Fruit fly (Drosophila melanogaster) whole organism, embryonic: ENCODE results near the gene Gdh.

Experiments
- Antp ChIP-seq: fragments of 200-800 bp; sonication (Bioruptor generic); optimal IDR thresholded peaks from 3 replicates; lab custom pipeline; 2016; ENCODE audit warnings: missing biosample characterization, missing genetic modification characterization
- CG10543 ChIP-seq: fragments of 200-800 bp; sonication (Bioruptor generic); optimal IDR thresholded peaks from 3 replicates; lab custom pipeline; 2017; ENCODE audit warnings: missing biosample characterization, mild to moderate bottlenecking, missing genetic modification characterization, moderate library complexity
- CG11247 ChIP-seq: fragments of 200-800 bp; sonication (Bioruptor generic); IDR thresholded peaks from 2 replicates; pipeline ENCODE4 v1.3.6; 2022; ENCODE audit warnings: missing biosample characterization, missing genetic modification characterization
- CG12071 ChIP-seq: fragments of 200-800 bp; sonication (Bioruptor generic); optimal IDR thresholded peaks from 3 replicates; lab custom pipeline; 2018; ENCODE audit warnings: missing biosample characterization, mild to moderate bottlenecking, missing genetic modification characterization
- CG12769 ChIP-seq: fragments of 200-800 bp; sonication (Bioruptor generic); optimal IDR thresholded peaks from 2 replicates; lab custom pipeline; 2019; ENCODE audit warnings: missing biosample characterization, mild to moderate bottlenecking, missing genetic modification characterization, moderate library complexity
- CG13296 ChIP-seq: fragments of 200-800 bp; sonication (Bioruptor generic); optimal IDR thresholded peaks from 3 replicates; lab custom pipeline; 2018; ENCODE audit warnings: missing biosample characterization, mild to moderate bottlenecking, missing genetic modification characterization
- CG14860 ChIP-seq: fragments of 200-800 bp; sonication (Bioruptor generic); IDR thresholded peaks from 3 replicates; pipeline ENCODE4 v1.3.6; 2022; ENCODE audit warnings: missing biosample characterization, missing genetic modification characterization; ENCODE audit not compliant: partially characterized antibody
- CG17385 ChIP-seq: fragments of 200-800 bp; sonication (Bioruptor generic); optimal IDR thresholded peaks from 3 replicates; lab custom pipeline; 2018; ENCODE audit warnings: missing biosample characterization, mild to moderate bottlenecking, missing genetic modification characterization
- CG2678 ChIP-seq: fragments of 200-800 bp; sonication (Bioruptor generic); optimal IDR thresholded peaks from 3 replicates; lab custom pipeline; 2019; ENCODE audit warnings: missing biosample characterization, mild to moderate bottlenecking, missing genetic modification characterization, moderate library complexity
- CG3065 ChIP-seq: fragments of 200-800 bp; sonication (Bioruptor generic); optimal IDR thresholded peaks from 2 replicates; lab custom pipeline; 2016; ENCODE audit warnings: missing biosample characterization, missing genetic modification characterization
- CG6272 ChIP-seq: fragments of 200-800 bp; sonication (Bioruptor generic); IDR thresholded peaks from 2 replicates; pipeline ENCODE4 v1.3.6; 2022; ENCODE audit warnings: missing biosample characterization, missing genetic modification characterization
- CG6854 ChIP-seq: fragments of 200-800 bp; sonication (Bioruptor generic); optimal IDR thresholded peaks from 3 replicates; lab custom pipeline; 2017; ENCODE audit warnings: missing biosample characterization, mild to moderate bottlenecking, missing genetic modification characterization
- CG9215 ChIP-seq: fragments of 200-800 bp; sonication (Bioruptor generic); IDR thresholded peaks from 2 replicates; pipeline ENCODE4 v1.3.6; 2022; ENCODE audit warnings: missing biosample characterization, missing genetic modification characterization
- CG9609 ChIP-seq: fragments of 200-800 bp; sonication (Bioruptor generic); optimal IDR thresholded peaks from 3 replicates; lab custom pipeline; 2016; ENCODE audit warnings: missing biosample characterization, missing genetic modification characterization
- CG9817 ChIP-seq: fragments of 200-800 bp; sonication (Bioruptor generic); optimal IDR thresholded peaks from 2 replicates; lab custom pipeline; 2018; ENCODE audit warnings: missing biosample characterization, mild to moderate bottlenecking, missing genetic modification characterization, moderate library complexity
- Dek ChIP-seq: fragments of 200-800 bp; sonication (Bioruptor generic); optimal IDR thresholded peaks from 3 replicates; lab custom pipeline; 2019; ENCODE audit warnings: missing biosample characterization, mild to moderate bottlenecking, missing genetic modification characterization, moderate library complexity
- GATAe ChIP-seq: fragments of 200-800 bp; sonication (Bioruptor generic); conservative IDR thresholded peaks from 2 replicates; pipeline ENCODE4 v1.3.6; 2022; ENCODE audit warnings: missing biosample characterization, missing genetic modification characterization
- HLHmδ ChIP-seq: fragments of 200-800 bp; sonication (Bioruptor generic); optimal IDR thresholded peaks from 2 replicates; lab custom pipeline; 2018; ENCODE audit warnings: missing biosample characterization, mild to moderate bottlenecking, missing genetic modification characterization, moderate library complexity
- Hand ChIP-seq: fragments of 200-800 bp; sonication (Bioruptor generic); optimal IDR thresholded peaks from 2 replicates; lab custom pipeline; 2017; ENCODE audit warnings: mild to moderate bottlenecking, missing biosample characterization, missing genetic modification reagents, missing genetic modification characterization
- Hr78 ChIP-seq, 2 experiments: fragments of 200-800 bp in 1 of 2; fragments of >200 bp in 1 of 2; sonication (Bioruptor generic) in 1 of 2; optimal IDR thresholded peaks; 2 replicates each; lab custom pipeline; 2017 to 2019; ENCODE audit warnings: missing biosample characterization in 2 of 2, missing genetic modification characterization in 2 of 2, mild to moderate bottlenecking in 1 of 2, moderate library complexity in 1 of 2
- Opbp ChIP-seq: fragments of 200-800 bp; sonication (Bioruptor generic); IDR thresholded peaks from 3 replicates; pipeline ENCODE4 v1.3.6; 2022; ENCODE audit warnings: missing biosample characterization, missing genetic modification characterization; ENCODE audit not compliant: partially characterized antibody
- Optix ChIP-seq: fragments of 200-800 bp; sonication (Bioruptor generic); IDR thresholded peaks from 3 replicates; pipeline ENCODE4 v1.3.6; 2022; ENCODE audit warnings: missing biosample characterization, missing genetic modification characterization
- Pdp1 ChIP-seq, 2 experiments: fragments of 200-800 bp; sonication (Bioruptor generic); optimal IDR thresholded peaks; 3 replicates each; lab custom pipeline; 2016; ENCODE audit warnings: missing biosample characterization in 2 of 2, missing genetic modification characterization in 2 of 2, mild to moderate bottlenecking in 1 of 2, moderate library complexity in 1 of 2
- Six4 ChIP-seq: fragments of 200-800 bp; sonication (Bioruptor generic); optimal IDR thresholded peaks from 2 replicates; lab custom pipeline; 2016; ENCODE audit warnings: missing biosample characterization, missing genetic modification characterization
- Sry-β ChIP-seq: fragments of 200-800 bp; sonication (Bioruptor generic); optimal IDR thresholded peaks from 2 replicates; lab custom pipeline; 2018; ENCODE audit warnings: missing biosample characterization, mild to moderate bottlenecking, missing genetic modification characterization, moderate library complexity
- Ssrp ChIP-seq: fragments of 200-800 bp; sonication (Bioruptor generic); optimal IDR thresholded peaks from 2 replicates; lab custom pipeline; 2018; ENCODE audit warnings: missing biosample characterization, mild to moderate bottlenecking, missing genetic modification characterization, moderate library complexity
- ash1 ChIP-seq: fragments of 200-800 bp; sonication (Bioruptor generic); optimal IDR thresholded peaks from 2 replicates; lab custom pipeline; 2018; ENCODE audit warnings: missing biosample characterization, mild to moderate bottlenecking, missing genetic modification characterization
- btn ChIP-seq: fragments of 200-800 bp; sonication (Bioruptor generic); optimal IDR thresholded peaks from 2 replicates; lab custom pipeline; 2016; ENCODE audit warnings: missing biosample characterization, missing genetic modification characterization
- chm ChIP-seq: fragments of 200-800 bp; sonication (Bioruptor generic); IDR thresholded peaks from 2 replicates; pipeline ENCODE4 v1.3.6; 2022; ENCODE audit warnings: missing biosample characterization, missing genetic modification characterization
- cwo ChIP-seq: fragments of 200-800 bp; sonication (Bioruptor generic); optimal IDR thresholded peaks from 3 replicates; lab custom pipeline; 2017; ENCODE audit warnings: missing biosample characterization, missing genetic modification characterization, mild to moderate bottlenecking, moderate library complexity, missing genetic modification reagents
- dimm ChIP-seq: fragments of 200-800 bp; sonication (Bioruptor generic); IDR thresholded peaks from 2 replicates; pipeline ENCODE4 v1.3.6; 2022; ENCODE audit warnings: missing biosample characterization, missing genetic modification characterization
- gt ChIP-seq: fragments of 200-800 bp; sonication (Bioruptor generic); IDR thresholded peaks from 2 replicates; pipeline ENCODE4 v1.3.6; 2022; ENCODE audit warnings: missing biosample characterization, missing genetic modification characterization
- h ChIP-seq: fragments of >200 bp; optimal IDR thresholded peaks from 2 replicates; lab custom pipeline; 2017
- kah ChIP-seq: fragments of 200-800 bp; sonication (Bioruptor generic); optimal IDR thresholded peaks from 2 replicates; lab custom pipeline; 2018; ENCODE audit warnings: missing biosample characterization, mild to moderate bottlenecking, missing genetic modification characterization
- kni ChIP-seq: fragments of 200-800 bp; sonication (Bioruptor generic); optimal IDR thresholded peaks from 3 replicates; lab custom pipeline; 2017; ENCODE audit warnings: mild to moderate bottlenecking, missing biosample characterization, missing genetic modification reagents, missing genetic modification characterization
- lbe ChIP-seq: fragments of 200-800 bp; sonication (Bioruptor generic); optimal IDR thresholded peaks from 2 replicates; lab custom pipeline; 2016; ENCODE audit warnings: missing biosample characterization, mild to moderate bottlenecking, missing genetic modification characterization
- lov ChIP-seq, 2 experiments: fragments of 200-800 bp in 1 of 2; fragments of >200 bp in 1 of 2; sonication (Bioruptor generic) in 1 of 2; IDR thresholded peaks in 1 of 2; optimal IDR thresholded peaks in 1 of 2; 2 replicates in 1 of 2; 3 replicates in 1 of 2; pipeline versions ENCODE4 v1.3.6 to Lab custom; 2017 to 2022; ENCODE audit warnings: missing biosample characterization in 1 of 2, missing genetic modification characterization in 1 of 2
- mam ChIP-seq: fragments of 200-800 bp; sonication (Bioruptor generic); optimal IDR thresholded peaks from 3 replicates; lab custom pipeline; 2016; ENCODE audit warnings: missing biosample characterization, missing genetic modification characterization
- mirr ChIP-seq: fragments of 200-800 bp; sonication (Bioruptor generic); optimal IDR thresholded peaks from 3 replicates; lab custom pipeline; 2018; ENCODE audit warnings: missing biosample characterization, mild to moderate bottlenecking, missing genetic modification characterization
- nmo ChIP-seq: fragments of 200-800 bp; sonication (Bioruptor generic); optimal IDR thresholded peaks from 2 replicates; lab custom pipeline; 2018; ENCODE audit warnings: missing biosample characterization, mild to moderate bottlenecking, missing genetic modification characterization, moderate library complexity
- org-1 ChIP-seq: fragments of 200-800 bp; sonication (Bioruptor generic); optimal IDR thresholded peaks from 2 replicates; lab custom pipeline; 2017; ENCODE audit warnings: missing biosample characterization, missing genetic modification characterization
- pnt ChIP-seq: fragments of 200-800 bp; sonication (Bioruptor generic); optimal IDR thresholded peaks from 3 replicates; lab custom pipeline; 2016; ENCODE audit warnings: missing biosample characterization, missing genetic modification characterization
- pros ChIP-seq: fragments of 200-800 bp; sonication (Bioruptor generic); optimal IDR thresholded peaks from 3 replicates; lab custom pipeline; 2019; ENCODE audit warnings: missing biosample characterization, mild to moderate bottlenecking, missing genetic modification characterization, moderate library complexity
- pzg ChIP-seq: fragments of 200-800 bp; sonication (Bioruptor generic); optimal IDR thresholded peaks from 3 replicates; lab custom pipeline; 2018; ENCODE audit warnings: missing biosample characterization, mild to moderate bottlenecking, missing genetic modification characterization, moderate library complexity
- sob ChIP-seq: fragments of 200-800 bp; sonication (Bioruptor generic); IDR thresholded peaks from 2 replicates; pipeline ENCODE4 v1.3.6; 2022; ENCODE audit warnings: missing biosample characterization, missing genetic modification characterization
- sug ChIP-seq: fragments of 200-800 bp; optimal IDR thresholded peaks from 2 replicates; lab custom pipeline; 2019; ENCODE audit warnings: missing biosample characterization, mild to moderate bottlenecking, missing genetic modification characterization, moderate library complexity
- vfl ChIP-seq: fragments of 200-800 bp; sonication (Bioruptor generic); optimal IDR thresholded peaks from 2 replicates; lab custom pipeline; 2016; ENCODE audit warnings: missing biosample characterization, missing genetic modification characterization

The Gdh gene

DNA sequence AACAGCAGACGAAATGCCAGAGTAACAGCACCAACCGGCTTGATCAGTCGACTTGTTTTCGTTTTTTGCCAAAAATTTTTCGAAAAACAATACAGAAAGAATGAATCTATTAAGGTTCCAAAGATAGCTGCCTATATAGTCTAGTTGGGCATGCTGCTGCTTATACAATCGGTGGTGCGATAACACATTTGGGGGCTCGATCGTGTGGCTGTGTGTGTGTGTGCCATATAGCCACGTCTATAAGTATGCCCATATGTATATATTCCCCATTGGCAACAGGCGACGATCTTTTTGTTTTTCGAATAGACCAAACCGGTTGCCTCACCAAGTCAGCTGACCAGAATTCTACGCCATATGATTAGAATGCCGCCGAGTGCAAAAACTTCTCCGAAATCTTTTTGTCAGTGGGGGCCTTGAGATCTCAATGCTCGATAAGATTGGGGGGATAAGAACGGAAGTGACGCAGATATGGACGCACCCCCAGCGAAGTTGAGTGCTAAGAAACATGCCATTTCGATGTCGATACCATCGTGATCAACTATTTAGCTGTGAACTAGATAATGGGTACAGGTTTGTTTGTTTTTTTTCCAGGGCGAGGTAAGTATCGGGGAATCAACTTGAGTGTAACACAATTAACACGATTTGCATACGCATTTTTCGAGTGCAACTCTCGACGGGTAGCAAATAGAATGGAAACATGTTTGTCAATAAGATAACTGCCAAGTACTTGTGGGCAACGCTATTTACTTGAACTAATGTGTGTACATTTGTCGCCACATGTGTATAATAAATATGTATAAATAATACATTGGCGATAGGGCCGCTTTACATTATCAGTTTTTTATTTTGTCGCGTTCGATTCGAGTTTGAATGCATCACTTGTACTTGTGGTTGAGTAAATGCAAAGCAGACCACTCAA lies 2.7 kb downstream of the Gdh start (continued):
- no peak for TF ChIP-seq Opbp (GFP tag; lab: Robert Waterston, UW)
- peak; percentile 3 for TF ChIP-seq Antp (GFP tag; lab: Kevin White, UChicago)
- TF ChIP-seq Six4 = peak; percentile 68
- TF ChIP-seq gt (GFP tag; lab: Robert Waterston, UW) = 0 out of 2 replicates have a peak, but pooled peaks have one; percentile 7
- TF ChIP-seq CG3065 (GFP tag; lab: Kevin White, UChicago) = peak; percentile 47
- TF ChIP-seq kah (GFP tag; lab: Kevin White, UChicago) = peak; percentile 57
- TF ChIP-seq kni (GFP tag; lab: Kevin White, UChicago) = peak; percentile 98
- TF ChIP-seq CG9817 (tag; lab: Kevin White, UChicago) = peak; percentile 51
- peak; percentile 25 for TF ChIP-seq btn
- TF ChIP-seq CG9215 (GFP tag; lab: Robert Waterston, UW) = no peak
- TF ChIP-seq HLHmδ (GFP tag; lab: Kevin White, UChicago) = peak; percentile 89
- no peak for TF ChIP-seq vfl (GFP tag; lab: Kevin White, UChicago)
- TF ChIP-seq ash1 (GFP tag; lab: Kevin White, UChicago) = peak; percentile 61
- TF ChIP-seq pnt (GFP tag; lab: Kevin White, UChicago) = peak; percentile 12
- TF ChIP-seq sob (GFP tag; lab: Robert Waterston, UW) = peak; percentile 87
- TF ChIP-seq pzg = no peak
- TF ChIP-seq h (lab: Kevin White, UChicago) = no peak
- TF ChIP-seq CG6272 = no peak
- no peak for TF ChIP-seq dimm (GFP tag; lab: Robert Waterston, UW)
- peak; percentile 13 for TF ChIP-seq Ssrp (tag; lab: Kevin White, UChicago)
- no peak for TF ChIP-seq lov (optimal IDR thresholded peaks at IDR 0.05; lab: Kevin White, UChicago)
- TF ChIP-seq lov (GFP tag; IDR thresholded peaks at IDR 0.05; lab: Robert Waterston, UW) = peak; percentile 93
- no peak for TF ChIP-seq CG9609 (GFP tag; lab: Kevin White, UChicago)
- peak; percentile 50 for TF ChIP-seq nmo
- TF ChIP-seq Hr78 (GFP tag; optimal IDR thresholded peaks at IDR 0.05; lab: Kevin White, UChicago) = peak in 1 of 2 experiments; percentile 59
- TF ChIP-seq lbe (GFP tag; lab: Kevin White, UChicago) = no peak
- peak; percentile 91 for TF ChIP-seq CG13296 (GFP tag; lab: Kevin White, UChicago)
- TF ChIP-seq org-1 (GFP tag; lab: Kevin White, UChicago) = peak; percentile 88
- peak; percentile 29 for TF ChIP-seq mam (GFP tag; lab: Kevin White, UChicago)
- peak; percentile 64 for TF ChIP-seq Sry-β (GFP tag; lab: Kevin White, UChicago)
- peak; percentile 54; the same call in 1 of the 3 replicates for TF ChIP-seq Optix
- TF ChIP-seq Hand (GFP tag; lab: Kevin White, UChicago) = peak; percentile 7
- TF ChIP-seq, all 482 proteins: peak for 354

DNA sequence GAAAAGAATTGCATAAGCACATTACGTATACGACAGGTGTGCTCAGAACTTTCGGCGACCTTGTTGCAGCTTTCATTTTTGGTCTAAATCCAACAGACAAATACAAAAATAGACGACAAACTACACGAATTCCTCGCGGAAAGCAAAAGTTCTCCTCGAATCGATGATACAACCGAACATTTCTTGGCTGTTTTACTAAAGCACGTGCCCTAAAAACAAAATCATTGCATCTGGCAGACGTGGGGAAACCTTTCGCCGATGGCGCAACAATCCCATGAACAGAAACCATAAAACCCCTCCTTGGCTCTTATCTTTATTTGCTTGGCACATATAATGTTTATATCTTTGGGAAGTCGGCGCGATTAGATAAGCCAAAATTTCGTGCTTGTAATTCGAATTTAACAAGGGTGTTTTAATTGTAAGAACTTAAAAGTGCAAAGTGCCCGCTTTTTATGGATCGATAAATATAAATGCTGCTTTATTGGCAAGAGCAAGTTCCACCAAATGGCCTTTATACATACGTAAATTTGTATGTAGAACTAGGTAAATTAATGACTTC lies 4.3 kb downstream of the Gdh start:
- TF ChIP-seq cwo (GFP tag; lab: Kevin White, UChicago) (peak; percentile 39), mirr (peak; percentile 42), chm (GFP tag; lab: Robert Waterston, UW) (0 out of 2 replicates have a peak, but pooled peaks have one; percentile 12), CG14860 (GFP tag; lab: Robert Waterston, UW) (no peak), CG17385 (GFP tag; lab: Kevin White, UChicago) (peak; percentile 28), CG12769 (tag; lab: Kevin White, UChicago) (peak; percentile 40), CG2678 (tag; lab: Kevin White, UChicago) (peak; percentile 3), pros (GFP tag; lab: Kevin White, UChicago) (peak; percentile 52), Pdp1 (GFP tag; optimal IDR thresholded peaks at IDR 0.05; lab: Kevin White, UChicago) (peak in 1 of 2 experiments; percentile 93), GATAe (GFP tag; lab: Robert Waterston, UW) (peak; percentile 25; the same call in 1 of the 2 replicates), CG11247 (GFP tag; lab: Robert Waterston, UW) (no peak), CG6854 (peak; percentile 27), CG12071 (GFP tag; lab: Kevin White, UChicago) (peak; percentile 19), CG10543 (GFP tag; lab: Kevin White, UChicago) (peak; percentile 34), Dek (tag; lab: Kevin White, UChicago) (no peak), sug (tag; lab: Kevin White, UChicago) (peak; percentile 62)
